Worm (Caenorhabditis elegans): ENCODE results near the gene col-139.

col-139 gene

DNA sequence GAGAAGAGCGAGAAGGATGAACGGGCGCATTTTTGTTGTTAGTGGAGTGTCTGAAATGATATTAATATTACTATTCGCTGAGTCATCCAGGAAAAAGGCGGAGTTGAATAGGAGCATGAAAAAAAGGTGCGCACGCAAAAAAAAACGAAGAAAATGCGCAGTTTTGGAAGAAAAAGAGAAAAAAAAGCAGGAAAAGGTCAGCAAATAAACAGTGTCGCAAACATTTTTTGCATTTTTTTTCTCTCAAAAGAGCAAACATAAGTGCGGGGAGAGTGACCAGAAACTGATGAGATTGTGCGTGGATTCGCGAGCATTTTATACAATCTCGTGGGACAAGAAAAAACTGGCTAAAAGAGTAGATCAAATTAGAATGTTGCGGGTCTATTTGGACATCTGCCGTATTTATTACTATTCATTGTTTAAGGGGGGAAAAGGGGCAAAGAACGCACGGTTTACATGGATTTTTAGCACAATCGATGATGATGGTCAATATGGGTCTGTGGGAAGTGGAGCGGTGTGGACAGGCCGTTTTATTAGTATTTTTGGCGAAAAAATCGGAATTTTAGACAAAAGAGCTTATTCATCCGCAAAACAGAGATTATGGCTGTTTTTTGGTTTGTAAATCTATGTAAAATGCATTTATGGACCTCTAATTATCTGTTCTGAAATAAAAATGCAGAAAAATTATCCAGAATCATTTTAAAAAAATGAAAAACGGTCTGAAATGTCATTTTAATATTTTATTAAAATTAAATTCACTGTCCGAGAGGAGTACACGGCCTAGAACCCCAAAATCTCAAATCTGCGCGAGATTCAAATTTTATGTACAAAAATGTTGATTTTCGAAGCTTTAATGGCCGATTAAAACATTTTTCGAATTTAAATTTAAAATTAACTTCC is 38.9 kb upstream of the col-139 start, which contains the start of gene cpg-8 (continued):
- TF ChIP-seq madf-6 (GFP tag; IDR thresholded peaks at IDR 0.05) (peak; percentile 76), zfh-2 (GFP tag; conservative IDR thresholded peaks at IDR 0.05) (no peak), efl-1 (GFP tag; optimal IDR thresholded peaks at IDR 0.05) (peak; percentile 26), rcor-1 (GFP tag; IDR thresholded peaks at IDR 0.05) (no peak), lin-54 (GFP tag; optimal IDR thresholded peaks at IDR 0.05) (peak; percentile 17), ztf-28 (GFP tag; IDR thresholded peaks at IDR 0.05) (0 out of 2 replicates have a peak, but pooled peaks have one; percentile 61)

DNA sequence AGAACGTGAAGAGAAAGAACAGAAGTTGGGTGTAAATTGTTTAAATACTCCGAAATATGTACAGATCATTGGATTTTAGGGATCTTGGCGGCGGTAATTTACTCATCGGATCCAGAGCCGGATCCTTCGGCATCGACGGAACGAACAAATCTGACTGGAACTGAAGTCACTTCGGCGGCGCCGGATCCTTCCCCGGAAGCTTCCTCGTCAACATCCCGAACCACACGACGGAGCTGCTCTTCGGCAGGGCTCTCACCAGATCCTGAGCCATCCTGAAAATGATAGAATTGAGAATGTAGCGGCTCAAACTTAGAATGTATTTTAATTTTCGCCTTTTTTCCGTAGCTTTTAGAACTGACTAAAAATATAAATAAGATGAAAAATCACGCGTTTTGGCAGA is 37.9 kb upstream of the col-139 start:
- TF ChIP-seq Y56A3A.18 (GFP tag; IDR thresholded peaks at IDR 0.05) (0 out of 2 replicates have a peak, but pooled peaks have one; percentile 22), let-607 (tag; optimal IDR thresholded peaks at IDR 0.05) (no peak), egrh-3 (GFP tag; IDR thresholded peaks at IDR 0.05) (peak; percentile 69; the same call in 1 of the 2 replicates), zfh-2 (GFP tag; conservative IDR thresholded peaks at IDR 0.05) (0 out of 2 replicates have a peak, but pooled peaks have one; percentile 31), hmg-1.2 (GFP tag; IDR thresholded peaks at IDR 0.05) (0 out of 2 replicates have a peak, but pooled peaks have one; percentile 16)

DNA sequence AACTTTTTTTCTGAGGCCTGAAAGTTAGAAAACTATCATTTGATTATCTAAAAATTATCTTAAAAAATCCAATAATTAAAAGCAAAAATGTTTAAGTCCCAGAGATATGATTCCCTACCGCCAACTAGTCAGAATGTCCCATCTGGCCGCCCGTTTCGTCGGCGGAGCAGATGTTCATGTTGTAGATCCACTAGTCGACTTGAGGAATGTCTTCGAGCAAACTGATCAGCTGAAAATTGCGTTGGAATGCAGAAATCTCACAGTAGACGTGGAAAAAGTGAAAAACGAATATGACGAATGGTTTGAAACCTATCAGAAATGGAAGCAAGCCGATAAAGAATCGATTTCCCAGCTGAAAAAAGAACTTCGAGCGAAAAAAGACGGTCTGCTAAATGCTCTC is 35.5 kb upstream of the col-139 start, which contains the start of gene K03B4.1:
TSS of gene K03B4.1 (plus strand) at position 97 of the 400 bp plus-strand sequence.
- TF ChIP-seq ama-1 (optimal IDR thresholded peaks at IDR 0.05) = no peak
- TF ChIP-seq ama-1 (GFP tag; optimal IDR thresholded peaks at IDR 0.05) = no peak
- TF ChIP-seq die-1 (tag; optimal IDR thresholded peaks at IDR 0.05) = peak; percentile 14
- TF ChIP-seq hsf-1 (GFP tag; IDR thresholded peaks at IDR 0.05) = no peak
- 0 out of 2 replicates have a peak, but pooled peaks have one; percentile 24 for TF ChIP-seq B0336.3 (GFP tag; IDR thresholded peaks at IDR 0.05)
- peak; percentile 50; the same call in 1 of the 2 replicates for TF ChIP-seq ceh-58 (GFP tag; IDR thresholded peaks at IDR 0.05)
- no peak for TF ChIP-seq rpc-1 (optimal IDR thresholded peaks at IDR 0.05)
- no peak for TF ChIP-seq rpc-1 (tag; optimal IDR thresholded peaks at IDR 0.05)
- TF ChIP-seq snpc-4 (GFP tag; optimal IDR thresholded peaks at IDR 0.05) = no peak
- peak in 1 of 4 experiments; percentile 1 for TF ChIP-seq snpc-4 (tag; optimal IDR thresholded peaks at IDR 0.05)
- TF ChIP-seq ceh-79 (tag; optimal IDR thresholded peaks at IDR 0.05) = peak; percentile 46
- no peak for TF ChIP-seq hmg-1.2 (GFP tag; IDR thresholded peaks at IDR 0.05)
- TF ChIP-seq madf-6 (GFP tag; IDR thresholded peaks at IDR 0.05) = peak; percentile 40
- peak; percentile 49 for TF ChIP-seq athp-1 (tag; optimal IDR thresholded peaks at IDR 0.05)
- peak; percentile 32 for TF ChIP-seq hrde-1 (tag; optimal IDR thresholded peaks at IDR 0.05; ENCODE audit: borderline replicate concordance)
- TF ChIP-seq cebp-2 (GFP tag; IDR thresholded peaks at IDR 0.05) = 0 out of 2 replicates have a peak, but pooled peaks have one; percentile 9
- peak; percentile 37; the same call in 1 of the 2 replicates for TF ChIP-seq Y53G8AR.9 (GFP tag; conservative IDR thresholded peaks at IDR 0.05)
- TF ChIP-seq dox-1 (GFP tag; IDR thresholded peaks at IDR 0.05) = 0 out of 2 replicates have a peak, but pooled peaks have one; percentile 25
- peak; percentile 29 for TF ChIP-seq F52B5.7 (tag; optimal IDR thresholded peaks at IDR 0.05)
- peak; percentile 56; the same call in 1 of the 2 replicates for TF ChIP-seq nfyb-1 (GFP tag; IDR thresholded peaks at IDR 0.05)
- TF ChIP-seq zim-3 (tag; optimal IDR thresholded peaks at IDR 0.05) = peak; percentile 56

DNA sequence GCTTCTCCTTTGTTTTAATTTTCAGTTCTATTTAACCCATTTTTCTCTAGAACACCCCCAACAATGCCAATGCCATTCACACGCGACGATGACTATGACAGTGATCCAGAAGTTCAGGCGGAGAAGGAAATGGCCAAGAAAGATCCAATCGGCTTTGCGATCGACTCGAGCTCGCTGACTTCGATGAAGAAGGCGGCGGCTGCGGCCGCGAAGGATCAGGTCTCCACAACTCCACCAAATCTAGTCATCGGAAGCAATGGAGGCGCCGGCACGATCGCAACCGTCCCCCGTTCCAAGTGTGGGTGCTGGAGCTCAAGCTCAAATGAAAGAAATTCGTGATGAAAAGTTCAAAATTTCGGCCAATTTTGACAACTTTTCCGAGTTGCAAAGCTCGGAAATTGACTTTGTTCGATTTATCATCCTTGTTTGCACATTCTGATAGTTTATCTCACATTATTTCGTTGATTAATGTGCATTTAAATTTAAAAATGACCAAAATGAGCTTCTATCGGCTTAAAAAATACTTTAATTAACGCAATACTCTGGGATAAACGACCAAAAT is 34.3 kb upstream of the col-139 start, which contains the start of gene K03B4.2:
TSS of gene K03B4.2 (plus strand) at position 51 of the 562 bp plus-strand sequence.
- TF ChIP-seq lin-35 (GFP tag; optimal IDR thresholded peaks at IDR 0.05) (peak in 1 of 3 experiments; percentile 15), Y56A3A.18 (GFP tag; IDR thresholded peaks at IDR 0.05) (0 out of 2 replicates have a peak, but pooled peaks have one; percentile 7), mcd-1 (GFP tag; IDR thresholded peaks at IDR 0.05) (peak; percentile 43; the same call in 1 of the 2 replicates), ceh-79 (tag; optimal IDR thresholded peaks at IDR 0.05) (no peak), egl-18 (GFP tag; IDR thresholded peaks at IDR 0.05) (0 out of 2 replicates have a peak, but pooled peaks have one; percentile 19), zim-3 (tag; optimal IDR thresholded peaks at IDR 0.05) (peak; percentile 11), pbrm-1 (GFP tag; IDR thresholded peaks at IDR 0.05) (0 out of 2 replicates have a peak, but pooled peaks have one; percentile 14), ama-1 (optimal IDR thresholded peaks at IDR 0.05) (peak; percentile 59), ama-1 (GFP tag; optimal IDR thresholded peaks at IDR 0.05) (no peak), Y53G8AR.9 (GFP tag; conservative IDR thresholded peaks at IDR 0.05) (peak; percentile 69; the same call in 1 of the 2 replicates), madf-8 (GFP tag; conservative IDR thresholded peaks at IDR 0.05) (0 out of 2 replicates have a peak, but pooled peaks have one; percentile 12), F37B4.10 (GFP tag; IDR thresholded peaks at IDR 0.05) (no peak), nfyb-1 (GFP tag; IDR thresholded peaks at IDR 0.05) (0 out of 2 replicates have a peak, but pooled peaks have one; percentile 32), T26A5.8 (tag; optimal IDR thresholded peaks at IDR 0.05) (no peak), tbx-9 (tag; optimal IDR thresholded peaks at IDR 0.05; ENCODE audit: borderline replicate concordance) (no peak), tlf-1 (GFP tag; optimal IDR thresholded peaks at IDR 0.05) (no peak), hrde-1 (tag; optimal IDR thresholded peaks at IDR 0.05; ENCODE audit: borderline replicate concordance) (no peak), madf-6 (GFP tag; IDR thresholded peaks at IDR 0.05) (peak; percentile 34), ceh-58 (GFP tag; IDR thresholded peaks at IDR 0.05) (no peak), cebp-2 (GFP tag; IDR thresholded peaks at IDR 0.05) (0 out of 2 replicates have a peak, but pooled peaks have one; percentile 45), madf-3 (GFP tag; IDR thresholded peaks at IDR 0.05) (peak; percentile 38; the same call in 1 of the 2 replicates)
